Worm (Caenorhabditis elegans) whole organism, L1 larva: Measurements from ENCODE around the gene F56C3.4.
A peak's percentile ranks its signal among the peaks of the same experiment; 100 is the strongest.

ENCODE experiments used
- C16A3.4 ChIP-seq: fragments of 150-350 bp; optimal IDR thresholded peaks from 2 replicates; lab custom pipeline; 2014; ENCODE audit warnings: missing biosample characterization, missing genetic modification characterization
- Y116A8C.19 ChIP-seq: sonication (generic microtip); optimal IDR thresholded peaks from 2 replicates; lab custom pipeline; 2016; ENCODE audit warnings: missing compliant biosample characterization, missing genetic modification characterization, borderline replicate concordance
- alr-1 ChIP-seq: fragments of 200-800 bp; sonication (Bioruptor generic); optimal IDR thresholded peaks from 2 replicates; lab custom pipeline; 2018; ENCODE audit warnings: borderline replicate concordance, mild to moderate bottlenecking, missing genetic modification characterization, missing compliant biosample characterization
- aly-2 ChIP-seq: fragments of 150-350 bp; optimal IDR thresholded peaks from 2 replicates; lab custom pipeline; 2014; ENCODE audit warnings: missing biosample characterization, missing genetic modification characterization
- ceh-63 ChIP-seq: fragments of 200-800 bp; sonication (Bioruptor generic); optimal IDR thresholded peaks from 2 replicates; lab custom pipeline; 2018; ENCODE audit warnings: mild to moderate bottlenecking, missing genetic modification characterization, missing compliant biosample characterization
- ceh-88 ChIP-seq: fragments of 200-800 bp; sonication (Bioruptor generic); IDR thresholded peaks from 2 replicates; pipeline ENCODE4 v1.3.6; 2022; ENCODE audit warnings: missing genetic modification characterization, missing compliant biosample characterization
- ceh-90 ChIP-seq: sonication (generic microtip); optimal IDR thresholded peaks from 2 replicates; lab custom pipeline; 2016; ENCODE audit warnings: missing genetic modification characterization, missing compliant biosample characterization
- efl-1 ChIP-seq, 4 experiments: fragments of 150-350 bp; optimal IDR thresholded peaks in 3 of 4; peaks in 1 of 4; 1 replicate in 1 of 4; 2 replicates in 3 of 4; lab custom pipeline; 2014; ENCODE audit warnings: missing biosample characterization in 2 of 4, missing genetic modification characterization in 2 of 4, missing genetic modification reagents in 2 of 4
- efl-3 ChIP-seq: fragments of 200-800 bp; sonication (Bioruptor generic); optimal IDR thresholded peaks from 2 replicates; lab custom pipeline; 2018; ENCODE audit warnings: mild to moderate bottlenecking, missing genetic modification characterization, missing compliant biosample characterization
- egl-13 ChIP-seq: sonication (generic microtip); optimal IDR thresholded peaks from 2 replicates; lab custom pipeline; 2016; ENCODE audit warnings: missing genotype, missing genetic modification reagents, missing genetic modification characterization, missing compliant biosample characterization
- egl-27 ChIP-seq, 2 experiments: fragments of 150-350 bp in 1 of 2; sonication (generic microtip); optimal IDR thresholded peaks; 3 replicates each; lab custom pipeline; 2017 to 2018; ENCODE audit warnings: missing biosample characterization in 2 of 2, missing genetic modification characterization in 2 of 2, missing genetic modification reagents in 2 of 2
- elt-2 ChIP-seq: sonication (generic microtip); optimal IDR thresholded peaks from 2 replicates; lab custom pipeline; 2016; ENCODE audit warnings: missing genetic modification characterization, mild to moderate bottlenecking, inconsistent platforms, missing compliant biosample characterization, missing genetic modification reagents
- elt-3 ChIP-seq, 6 experiments: fragments of 150-350 bp in 1 of 6; sonication (generic microtip); optimal IDR thresholded peaks; 2 replicates each; lab custom pipeline; 2017 to 2018; ENCODE audit warnings: missing biosample characterization in 6 of 6, missing genetic modification characterization in 6 of 6, inconsistent platforms in 1 of 6
- fkh-10 ChIP-seq: sonication (generic microtip); optimal IDR thresholded peaks from 2 replicates; lab custom pipeline; 2017; ENCODE audit warnings: missing biosample characterization, missing genetic modification reagents, missing genetic modification characterization
- fkh-8 ChIP-seq: sonication (generic microtip); optimal IDR thresholded peaks from 2 replicates; lab custom pipeline; 2016; ENCODE audit warnings: mild to moderate bottlenecking, missing genetic modification characterization, missing compliant biosample characterization
- fos-1 ChIP-seq: fragments of 150-350 bp; optimal IDR thresholded peaks from 2 replicates; lab custom pipeline; 2014; ENCODE audit warnings: missing biosample characterization, missing genetic modification characterization
- hlh-17 ChIP-seq: fragments of 200-800 bp; sonication (Bioruptor generic); optimal IDR thresholded peaks from 2 replicates; lab custom pipeline; 2018; ENCODE audit warnings: missing genetic modification characterization, mild to moderate bottlenecking, missing compliant biosample characterization, moderate library complexity, borderline replicate concordance
- hlh-4 ChIP-seq: sonication (generic microtip); optimal IDR thresholded peaks from 2 replicates; lab custom pipeline; 2016; ENCODE audit warnings: mild to moderate bottlenecking, missing genetic modification characterization, missing compliant biosample characterization
- irx-1 ChIP-seq: sonication (generic microtip); optimal IDR thresholded peaks from 2 replicates; lab custom pipeline; 2016; ENCODE audit warnings: missing genetic modification characterization, missing compliant biosample characterization
- isw-1 ChIP-seq: fragments of 200-800 bp; sonication (Bioruptor generic); IDR thresholded peaks from 2 replicates; pipeline ENCODE4 v1.3.6; 2022; ENCODE audit warnings: missing genetic modification characterization, missing compliant biosample characterization
- lin-39 ChIP-seq: fragments of 150-350 bp; optimal IDR thresholded peaks from 2 replicates; lab custom pipeline; 2014; ENCODE audit warnings: missing biosample characterization, missing genetic modification reagents, missing genetic modification characterization
- lsy-2 ChIP-seq, 2 experiments: fragments of 150-350 bp; optimal IDR thresholded peaks; 2 replicates each; lab custom pipeline; 2014; ENCODE audit warnings: missing biosample characterization in 2 of 2, missing genetic modification characterization in 2 of 2
- mab-9 ChIP-seq: fragments of 200-800 bp; sonication (Bioruptor generic); IDR thresholded peaks from 2 replicates; pipeline ENCODE4 v1.3.6; 2022; ENCODE audit warnings: missing genetic modification reagents, missing genetic modification characterization, missing compliant biosample characterization
- mdl-1 ChIP-seq, 2 experiments: fragments of 150-350 bp; optimal IDR thresholded peaks; 2 replicates each; lab custom pipeline; 2014 to 2017; ENCODE audit warnings: missing biosample characterization in 2 of 2, missing genetic modification characterization in 2 of 2, inconsistent platforms in 1 of 2
- mep-1 ChIP-seq: fragments of 150-350 bp; optimal IDR thresholded peaks from 2 replicates; lab custom pipeline; 2014; ENCODE audit warnings: missing biosample characterization, missing genetic modification characterization
- nhr-11 ChIP-seq: fragments of 150-350 bp; optimal IDR thresholded peaks from 2 replicates; lab custom pipeline; 2014; ENCODE audit warnings: missing biosample characterization, missing genetic modification characterization
- nhr-12 ChIP-seq: sonication (generic microtip); optimal IDR thresholded peaks from 2 replicates; lab custom pipeline; 2017; ENCODE audit warnings: missing biosample characterization, missing genetic modification characterization
- nhr-237 ChIP-seq: fragments of 150-350 bp; optimal IDR thresholded peaks from 2 replicates; lab custom pipeline; 2014; ENCODE audit warnings: missing biosample characterization, missing genetic modification characterization
- nhr-28 ChIP-seq: fragments of 150-350 bp; optimal IDR thresholded peaks from 2 replicates; lab custom pipeline; 2014; ENCODE audit warnings: missing biosample characterization, missing genetic modification characterization
- nhr-47 ChIP-seq: sonication (generic microtip); optimal IDR thresholded peaks from 2 replicates; lab custom pipeline; 2016; ENCODE audit warnings: mild to moderate bottlenecking, missing genetic modification characterization, moderate library complexity, missing compliant biosample characterization
- nhr-71 ChIP-seq: sonication (generic microtip); optimal IDR thresholded peaks from 2 replicates; lab custom pipeline; 2016; ENCODE audit warnings: mild to moderate bottlenecking, missing genetic modification characterization, moderate library complexity, missing compliant biosample characterization
- nhr-76 ChIP-seq: sonication (generic microtip); optimal IDR thresholded peaks from 2 replicates; lab custom pipeline; 2017; ENCODE audit warnings: missing biosample characterization, missing genetic modification characterization
- nhr-84 ChIP-seq: sonication (generic microtip); optimal IDR thresholded peaks from 2 replicates; lab custom pipeline; 2017; ENCODE audit warnings: missing biosample characterization, missing genetic modification characterization
- nhr-90 ChIP-seq: sonication (generic microtip); optimal IDR thresholded peaks from 2 replicates; lab custom pipeline; 2016; ENCODE audit warnings: mild to moderate bottlenecking, missing genetic modification characterization, missing compliant biosample characterization; ENCODE audit not compliant: poor library complexity
- pag-3 ChIP-seq: sonication (generic microtip); optimal IDR thresholded peaks from 2 replicates; lab custom pipeline; 2017; ENCODE audit warnings: missing genetic modification characterization, mild to moderate bottlenecking, missing compliant biosample characterization, antibody characterized with exemption, borderline replicate concordance; ENCODE audit not compliant: insufficient read depth
- pax-3 ChIP-seq: fragments of 200-800 bp; sonication (Bioruptor generic); optimal IDR thresholded peaks from 2 replicates; lab custom pipeline; 2018; ENCODE audit warnings: mild to moderate bottlenecking, missing genetic modification characterization, moderate library complexity, missing compliant biosample characterization
- rnt-1 ChIP-seq: sonication (generic microtip); optimal IDR thresholded peaks from 2 replicates; lab custom pipeline; 2016; ENCODE audit warnings: mild to moderate bottlenecking, missing genetic modification characterization, moderate library complexity, missing compliant biosample characterization
- snpc-4 ChIP-seq: fragments of 150-350 bp; optimal IDR thresholded peaks from 2 replicates; lab custom pipeline; 2014; ENCODE audit warnings: missing biosample characterization, missing genetic modification characterization
- snu-23 ChIP-seq: sonication (generic microtip); optimal IDR thresholded peaks from 2 replicates; lab custom pipeline; 2016; ENCODE audit warnings: missing genetic modification characterization, missing compliant biosample characterization
- sptf-1 ChIP-seq: fragments of 150-350 bp; optimal IDR thresholded peaks from 2 replicates; lab custom pipeline; 2014; ENCODE audit warnings: missing biosample characterization, missing genetic modification characterization
- sup-37 ChIP-seq: fragments of 200-800 bp; sonication (Bioruptor generic); optimal IDR thresholded peaks from 2 replicates; lab custom pipeline; 2018; ENCODE audit warnings: mild to moderate bottlenecking, missing genetic modification characterization, missing compliant biosample characterization
- tlp-1 ChIP-seq: fragments of 150-350 bp; optimal IDR thresholded peaks from 2 replicates; lab custom pipeline; 2014; ENCODE audit warnings: missing biosample characterization, missing genetic modification characterization
- unc-130 ChIP-seq: fragments of 150-350 bp; optimal IDR thresholded peaks from 2 replicates; lab custom pipeline; 2017; ENCODE audit warnings: missing biosample characterization, missing genetic modification characterization, inconsistent platforms
- unc-30 ChIP-seq: sonication (generic microtip); optimal IDR thresholded peaks from 2 replicates; lab custom pipeline; 2017; ENCODE audit warnings: missing biosample characterization, missing genetic modification characterization
- unc-62 ChIP-seq: fragments of 150-350 bp; optimal IDR thresholded peaks from 2 replicates; lab custom pipeline; 2014; ENCODE audit warnings: missing biosample characterization, missing genetic modification reagents, missing genetic modification characterization
- unc-86 ChIP-seq: sonication (generic microtip); optimal IDR thresholded peaks from 2 replicates; lab custom pipeline; 2016; ENCODE audit warnings: missing genetic modification characterization, missing compliant biosample characterization
- unc-98 ChIP-seq: fragments of 200-800 bp; sonication (Bioruptor generic); IDR thresholded peaks from 2 replicates; pipeline ENCODE4 v1.3.6; 2022; ENCODE audit warnings: missing genetic modification characterization, missing compliant biosample characterization
- vab-15 ChIP-seq: sonication (generic microtip); optimal IDR thresholded peaks from 2 replicates; lab custom pipeline; 2017; ENCODE audit warnings: missing genotype, mild to moderate bottlenecking, missing genetic modification characterization, missing compliant biosample characterization
- xbp-1 ChIP-seq: sonication (generic microtip); optimal IDR thresholded peaks from 2 replicates; lab custom pipeline; 2016; ENCODE audit warnings: missing genetic modification characterization, missing compliant biosample characterization
- zag-1 ChIP-seq: fragments of 150-350 bp; optimal IDR thresholded peaks from 2 replicates; lab custom pipeline; 2014; ENCODE audit warnings: missing biosample characterization, missing genetic modification characterization
- zip-4 ChIP-seq: fragments of 200-800 bp; sonication (Bioruptor generic); optimal IDR thresholded peaks from 2 replicates; lab custom pipeline; 2018; ENCODE audit warnings: mild to moderate bottlenecking, missing genetic modification characterization, moderate library complexity, missing compliant biosample characterization
- ztf-11 ChIP-seq, 2 experiments: sonication (generic microtip); optimal IDR thresholded peaks; 2 replicates each; lab custom pipeline; 2016 to 2017; ENCODE audit warnings: missing genetic modification characterization in 2 of 2, missing biosample characterization in 1 of 2, missing compliant biosample characterization in 1 of 2

Gene F56C3.4

ce11 chrX:1379391-1379790, 18.9 kb upstream of the F56C3.4 start:
- no peak for TF ChIP-seq sptf-1 (tag; lab: Kevin White, UChicago)
- TF ChIP-seq isw-1 (GFP tag; lab: Robert Waterston, UW), result no peak
- TF ChIP-seq fkh-8 (tag; lab: Kevin White, UChicago), result peak; percentile 60
- TF ChIP-seq mdl-1 (tag; optimal IDR thresholded peaks at IDR 0.05; lab: Kevin White, UChicago), result peak in 1 of 2 experiments; percentile 71
- TF ChIP-seq egl-27 (tag; optimal IDR thresholded peaks at IDR 0.05; lab: Kevin White, UChicago), result no peak
- TF ChIP-seq zag-1 (tag; lab: Kevin White, UChicago), result no peak
- no peak for TF ChIP-seq elt-3 (tag; optimal IDR thresholded peaks at IDR 0.05; lab: Kevin White, UChicago)
- TF ChIP-seq sup-37 (GFP tag; lab: Kevin White, UChicago), result no peak
- TF ChIP-seq efl-1 (optimal IDR thresholded peaks at IDR 0.05; lab: Kevin White, UChicago), result peak; percentile 9 to 24
- peak in 1 of 2 experiments; percentile 63 for TF ChIP-seq efl-1 (GFP tag; optimal IDR thresholded peaks at IDR 0.05 in 1 of 2; lab: Kevin White, UChicago)
- peak; percentile 36 for TF ChIP-seq fos-1
- TF ChIP-seq irx-1 (tag; lab: Kevin White, UChicago), result peak; percentile 44
- TF ChIP-seq unc-98, result no peak
- no peak for TF ChIP-seq ztf-11 (tag; optimal IDR thresholded peaks at IDR 0.05; lab: Kevin White, UChicago)
- TF ChIP-seq pag-3, result no peak
- TF ChIP-seq tlp-1 (tag; lab: Kevin White, UChicago), result no peak
- no peak for TF ChIP-seq nhr-11 (tag; lab: Kevin White, UChicago)
- no peak for TF ChIP-seq lin-39 (tag; lab: Kevin White, UChicago)
- no peak for TF ChIP-seq elt-2
- no peak for TF ChIP-seq zip-4 (GFP tag; lab: Kevin White, UChicago)
- no peak for TF ChIP-seq Y116A8C.19 (tag; lab: Kevin White, UChicago)
- peak; percentile 76 for TF ChIP-seq rnt-1 (tag; lab: Kevin White, UChicago)
- TF ChIP-seq nhr-28 (tag; lab: Kevin White, UChicago), result no peak
- no peak for TF ChIP-seq unc-30 (tag; lab: Kevin White, UChicago)
- TF ChIP-seq ceh-90 (tag; lab: Kevin White, UChicago), result no peak
- no peak for TF ChIP-seq nhr-237 (tag; lab: Kevin White, UChicago)
- no peak for TF ChIP-seq vab-15 (tag; lab: Kevin White, UChicago)
- TF ChIP-seq unc-130, result no peak
- TF ChIP-seq nhr-76 (tag; lab: Kevin White, UChicago), result no peak
- peak; percentile 69 for TF ChIP-seq nhr-90 (tag; lab: Kevin White, UChicago)
- TF ChIP-seq ceh-88 (GFP tag; lab: Robert Waterston, UW), result 0 out of 2 replicates have a peak, but pooled peaks have one; percentile 20
- TF ChIP-seq snu-23 (GFP tag; lab: Kevin White, UChicago), result peak; percentile 66
- TF ChIP-seq lsy-2 (tag; optimal IDR thresholded peaks at IDR 0.05; lab: Kevin White, UChicago), result peak; percentile 32 to 39
- TF ChIP-seq alr-1 (tag; lab: Kevin White, UChicago), result no peak
- TF ChIP-seq unc-62 (GFP tag; lab: Kevin White, UChicago), result no peak
- TF ChIP-seq nhr-84, result no peak
- TF ChIP-seq aly-2 (tag; lab: Kevin White, UChicago), result no peak
- no peak for TF ChIP-seq hlh-17 (GFP tag; lab: Kevin White, UChicago)
- TF ChIP-seq xbp-1 (tag; lab: Kevin White, UChicago), result peak; percentile 25
- TF ChIP-seq pax-3 (tag; lab: Kevin White, UChicago), result no peak
- TF ChIP-seq nhr-12 (tag; lab: Kevin White, UChicago), result no peak
- TF ChIP-seq hlh-4 (tag; lab: Kevin White, UChicago), result no peak
- TF ChIP-seq efl-3, result no peak
- TF ChIP-seq snpc-4, result peak; percentile 69
- TF ChIP-seq C16A3.4 (tag; lab: Kevin White, UChicago), result peak; percentile 9
- TF ChIP-seq mep-1, result peak; percentile 42
- no peak for TF ChIP-seq egl-13
- peak; percentile 17 for TF ChIP-seq unc-86
- TF ChIP-seq nhr-47 (tag; lab: Kevin White, UChicago), result peak; percentile 76
- TF ChIP-seq nhr-71 (tag; lab: Kevin White, UChicago), result peak; percentile 44
- TF ChIP-seq ceh-63 (GFP tag; lab: Kevin White, UChicago), result no peak
- TF ChIP-seq fkh-10 (GFP tag; lab: Kevin White, UChicago), result peak; percentile 72
- TF ChIP-seq mab-9 (GFP tag; lab: Robert Waterston, UW), result no peak
